Worm (Caenorhabditis elegans): ENCODE data around the gene K04C1.3.

DNA sequence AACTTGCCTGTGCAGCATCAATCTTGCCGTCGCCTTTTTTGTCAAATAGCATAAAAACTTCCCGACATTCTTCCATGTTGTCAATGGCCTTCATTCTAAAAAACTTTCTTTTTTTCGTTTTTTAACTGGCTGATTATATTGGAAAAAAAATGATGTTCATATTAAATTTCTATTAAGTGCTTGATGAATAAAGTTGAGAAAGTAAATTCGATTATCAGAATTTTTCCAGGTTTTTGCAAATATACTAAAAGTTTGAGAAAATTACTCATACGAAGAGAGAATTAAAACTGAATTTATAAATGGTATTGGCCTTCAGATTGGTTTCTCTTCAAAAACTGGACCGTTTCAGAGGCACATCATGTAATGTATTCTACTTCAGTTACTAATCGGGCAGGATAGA is 3.3 kb upstream of the K04C1.3 start, which contains the start of gene mlc-6:
- TF ChIP-seq B0310.2 (tag; optimal IDR thresholded peaks at IDR 0.05) (no peak), ama-1 (optimal IDR thresholded peaks at IDR 0.05) (no peak), scrt-1 (GFP tag; IDR thresholded peaks at IDR 0.05) (no peak), hmg-4 (GFP tag; optimal IDR thresholded peaks at IDR 0.05) (no peak), tbx-11 (GFP tag; IDR thresholded peaks at IDR 0.05) (no peak), sea-1 (GFP tag; conservative IDR thresholded peaks at IDR 0.05) (no peak), aly-1 (tag; optimal IDR thresholded peaks at IDR 0.05) (no peak), F13C5.2 (tag; optimal IDR thresholded peaks at IDR 0.05) (no peak)

Data from whole organism, early embryonic.